Worm (Caenorhabditis elegans) whole organism, early embryonic: ENCODE measurements around the gene F21D5.6.
A peak's percentile ranks its signal among the peaks of the same experiment; 100 is the strongest.

ENCODE experiments used
- B0310.2 ChIP-seq: sonication (generic microtip); optimal IDR thresholded peaks from 2 replicates; lab custom pipeline; 2016; ENCODE audit warnings: mild to moderate bottlenecking, missing genetic modification characterization, missing compliant biosample characterization
- F13C5.2 ChIP-seq: sonication (generic microtip); optimal IDR thresholded peaks from 2 replicates; lab custom pipeline; 2017; ENCODE audit warnings: mild to moderate bottlenecking, missing genetic modification characterization, inconsistent platforms, missing compliant biosample characterization
- aly-1 ChIP-seq: sonication (generic microtip); optimal IDR thresholded peaks from 2 replicates; lab custom pipeline; 2016; ENCODE audit warnings: missing genetic modification characterization, missing compliant biosample characterization
- ama-1 ChIP-seq: fragments of 150-350 bp; optimal IDR thresholded peaks from 2 replicates; lab custom pipeline; 2014
- ceh-13 ChIP-seq: fragments of 200-800 bp; sonication (Bioruptor generic); optimal IDR thresholded peaks from 2 replicates; lab custom pipeline; 2018; ENCODE audit warnings: mild to moderate bottlenecking, missing genetic modification characterization, missing compliant biosample characterization
- ceh-36 ChIP-seq: sonication (generic microtip); optimal IDR thresholded peaks from 2 replicates; lab custom pipeline; 2016; ENCODE audit warnings: missing genetic modification characterization, inconsistent platforms, missing compliant biosample characterization
- ets-7 ChIP-seq: sonication (generic microtip); optimal IDR thresholded peaks from 2 replicates; lab custom pipeline; 2016; ENCODE audit warnings: missing genotype, missing genetic modification characterization, missing compliant biosample characterization
- flt-1 ChIP-seq: fragments of 200-800 bp; sonication (Bioruptor generic); IDR thresholded peaks from 2 replicates; pipeline ENCODE4 v1.3.6; 2022; ENCODE audit warnings: missing genetic modification characterization, missing compliant biosample characterization
- hmbx-1 ChIP-seq: sonication (generic microtip); optimal IDR thresholded peaks from 2 replicates; lab custom pipeline; 2016; ENCODE audit warnings: mild to moderate bottlenecking, missing genetic modification characterization, missing compliant biosample characterization
- hmg-4 ChIP-seq: fragments of 200-800 bp; sonication (Bioruptor generic); optimal IDR thresholded peaks from 2 replicates; lab custom pipeline; 2018; ENCODE audit warnings: mild to moderate bottlenecking, missing genetic modification characterization, missing compliant biosample characterization
- hnd-1 ChIP-seq: sonication (generic microtip); optimal IDR thresholded peaks from 2 replicates; lab custom pipeline; 2016; ENCODE audit warnings: missing genetic modification characterization, missing compliant biosample characterization
- pes-1 ChIP-seq: fragments of 200-800 bp; sonication (Bioruptor generic); IDR thresholded peaks from 2 replicates; pipeline ENCODE4 v1.3.6; 2022; ENCODE audit warnings: missing genetic modification reagents, missing genetic modification characterization, missing compliant biosample characterization
- scrt-1 ChIP-seq: fragments of 200-800 bp; sonication (Bioruptor generic); IDR thresholded peaks from 2 replicates; pipeline ENCODE4 v1.3.6; 2022; ENCODE audit warnings: missing genetic modification characterization, missing compliant biosample characterization
- sea-1 ChIP-seq: fragments of 200-800 bp; sonication (Bioruptor generic); conservative IDR thresholded peaks from 2 replicates; pipeline ENCODE4 v1.3.6; 2022; ENCODE audit warnings: missing genetic modification characterization, missing compliant biosample characterization
- tbx-11 ChIP-seq: fragments of 200-800 bp; sonication (Bioruptor generic); IDR thresholded peaks from 2 replicates; pipeline ENCODE4 v1.3.6; 2022; ENCODE audit warnings: missing genetic modification characterization, missing compliant biosample characterization
- tbx-37 ChIP-seq: fragments of 200-800 bp; sonication (Bioruptor generic); conservative IDR thresholded peaks from 2 replicates; pipeline ENCODE4 v1.3.6; 2022; ENCODE audit warnings: missing genetic modification reagents, missing genetic modification characterization, missing compliant biosample characterization
- tra-4 ChIP-seq: sonication (generic microtip); optimal IDR thresholded peaks from 2 replicates; lab custom pipeline; 2017; ENCODE audit warnings: missing genetic modification characterization, missing compliant biosample characterization

Gene F21D5.6

DNA sequence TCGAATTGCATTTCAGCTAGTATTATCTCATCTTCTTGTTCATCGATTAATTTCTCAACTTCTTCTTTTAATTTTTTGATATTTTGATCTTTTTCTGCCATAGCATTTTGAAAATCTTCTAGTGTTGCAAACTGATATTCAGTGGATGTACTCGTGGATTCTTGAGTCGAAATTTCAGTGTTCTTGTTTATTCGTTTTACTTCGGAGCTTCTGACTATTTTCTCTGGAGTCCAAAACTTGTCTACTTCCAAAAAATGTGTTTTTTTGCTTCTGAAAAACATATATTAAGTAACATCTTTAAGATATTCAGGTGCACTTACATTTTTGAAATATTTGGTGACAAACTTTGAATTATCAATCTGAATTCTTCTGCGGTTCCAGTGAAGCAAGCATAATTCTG, 28.4 kb upstream of the F21D5.6 start, which contains the start of gene F20C5.5:
TSS of gene F20C5.5 (minus strand) at position 101 of the 400 bp plus-strand sequence.
- TF ChIP-seq hmbx-1 (no peak), pes-1 (GFP tag; lab: Robert Waterston, UW) (no peak), tra-4 (tag; lab: Kevin White, UChicago) (no peak), ceh-36 (tag; lab: Kevin White, UChicago) (no peak), hmg-4 (GFP tag; lab: Kevin White, UChicago) (no peak), ceh-13 (GFP tag; lab: Kevin White, UChicago) (no peak), B0310.2 (no peak), aly-1 (tag; lab: Kevin White, UChicago) (no peak), sea-1 (no peak), hnd-1 (tag; lab: Kevin White, UChicago) (no peak), scrt-1 (GFP tag; lab: Robert Waterston, UW) (no peak), tbx-37 (no peak), F13C5.2 (tag; lab: Kevin White, UChicago) (no peak), ama-1 (lab: Kevin White, UChicago) (no peak)

DNA sequence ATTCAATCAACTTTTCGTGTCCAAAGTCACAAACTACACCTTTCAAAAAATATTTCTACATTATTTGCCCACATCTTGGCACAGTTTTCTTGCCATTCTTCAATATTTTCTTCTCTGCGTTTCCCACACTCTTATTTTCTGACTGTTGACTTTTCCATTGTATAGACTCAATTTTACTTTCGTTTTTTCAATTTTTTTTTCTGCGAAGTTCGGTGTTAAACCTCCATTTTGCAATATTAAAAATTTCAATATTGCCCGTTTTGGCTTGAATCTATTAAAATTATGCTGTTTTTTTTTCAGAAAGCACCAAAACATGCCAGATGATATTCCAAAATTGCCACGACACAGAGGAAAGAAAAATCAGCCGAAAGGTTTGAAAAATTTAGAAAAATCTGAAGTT, 23.4 kb upstream of the F21D5.6 start, which contains the start of gene cdc-50.B:
TSS of gene cdc-50.B (plus strand) at position 301 of the 400 bp plus-strand sequence.
- TF ChIP-seq tbx-11 (GFP tag; lab: Robert Waterston, UW) (no peak), ets-7 (no peak), scrt-1 (GFP tag; lab: Robert Waterston, UW) (no peak), aly-1 (tag; lab: Kevin White, UChicago) (no peak), ama-1 (lab: Kevin White, UChicago) (no peak), F13C5.2 (tag; lab: Kevin White, UChicago) (no peak), ceh-13 (GFP tag; lab: Kevin White, UChicago) (no peak), sea-1 (no peak), pes-1 (GFP tag; lab: Robert Waterston, UW) (no peak), hmbx-1 (no peak), B0310.2 (no peak), ceh-36 (tag; lab: Kevin White, UChicago) (no peak), flt-1 (GFP tag; lab: Robert Waterston, UW) (no peak)

DNA sequence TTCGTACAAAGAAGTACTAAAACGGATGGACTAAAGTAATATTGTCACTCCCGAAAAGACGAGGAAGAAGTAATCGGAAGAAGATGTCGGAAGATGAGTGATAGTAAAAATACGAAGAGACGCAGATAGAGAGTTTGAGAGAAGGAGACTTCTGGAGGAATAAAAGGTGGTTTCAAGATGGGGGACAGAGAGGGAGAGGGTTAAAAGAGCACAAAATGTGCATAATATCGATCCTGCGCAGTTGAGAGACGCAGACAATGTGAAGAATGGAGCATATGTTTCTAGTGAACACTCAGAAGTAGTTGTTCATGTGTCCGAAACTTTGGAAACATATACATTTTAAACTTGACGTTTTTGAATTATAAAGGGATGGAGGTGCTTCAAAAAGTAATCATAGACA, 21.3 kb upstream of the F21D5.6 start:
- TF ChIP-seq hnd-1 (tag; lab: Kevin White, UChicago) (no peak), ets-7 (no peak), B0310.2 (no peak), ama-1 (lab: Kevin White, UChicago) (no peak), sea-1 (no peak), F13C5.2 (tag; lab: Kevin White, UChicago) (peak; percentile 9), scrt-1 (GFP tag; lab: Robert Waterston, UW) (no peak), aly-1 (tag; lab: Kevin White, UChicago) (no peak)

DNA sequence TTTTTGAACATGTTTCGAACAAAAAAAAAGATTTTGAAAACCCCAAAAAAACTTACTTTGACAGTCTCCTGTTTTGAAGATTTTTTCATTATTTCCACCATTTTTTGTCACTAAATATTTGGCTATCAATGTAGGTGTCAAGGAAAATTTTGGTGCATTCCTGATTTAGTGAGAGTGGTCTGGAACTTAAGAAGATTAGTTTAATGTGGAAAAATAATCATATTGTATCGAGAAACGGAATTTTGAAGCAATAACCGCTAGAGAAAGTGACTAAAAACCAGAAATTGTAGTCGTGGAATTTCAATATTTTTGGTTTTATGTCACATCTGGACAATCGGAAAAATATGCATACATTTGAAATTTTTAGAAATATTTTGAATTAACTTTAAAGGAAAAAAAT, 20.7 kb upstream of the F21D5.6 start, which contains the start of the genes F20C5.11 and klp-11:
TSS of gene F20C5.11 (minus strand) at position 101 of the 400 bp plus-strand sequence.
TSS of gene klp-11 (minus strand) at position 171 of the 400 bp plus-strand sequence.
- no peak for TF ChIP-seq flt-1 (GFP tag; lab: Robert Waterston, UW)
- no peak for TF ChIP-seq ceh-13 (GFP tag; lab: Kevin White, UChicago)
- TF ChIP-seq hmbx-1, result no peak
- no peak for TF ChIP-seq tbx-11 (GFP tag; lab: Robert Waterston, UW)
- TF ChIP-seq scrt-1 (GFP tag; lab: Robert Waterston, UW), result no peak
- TF ChIP-seq ceh-36 (tag; lab: Kevin White, UChicago), result no peak
- TF ChIP-seq hnd-1 (tag; lab: Kevin White, UChicago), result no peak
- no peak for TF ChIP-seq ets-7
- TF ChIP-seq ama-1 (lab: Kevin White, UChicago), result no peak
- no peak for TF ChIP-seq pes-1 (GFP tag; lab: Robert Waterston, UW)
- TF ChIP-seq aly-1 (tag; lab: Kevin White, UChicago), result no peak
- no peak for TF ChIP-seq F13C5.2 (tag; lab: Kevin White, UChicago)
- TF ChIP-seq sea-1, result no peak
- TF ChIP-seq B0310.2, result no peak
- TF ChIP-seq hmg-4 (GFP tag; lab: Kevin White, UChicago), result no peak

DNA sequence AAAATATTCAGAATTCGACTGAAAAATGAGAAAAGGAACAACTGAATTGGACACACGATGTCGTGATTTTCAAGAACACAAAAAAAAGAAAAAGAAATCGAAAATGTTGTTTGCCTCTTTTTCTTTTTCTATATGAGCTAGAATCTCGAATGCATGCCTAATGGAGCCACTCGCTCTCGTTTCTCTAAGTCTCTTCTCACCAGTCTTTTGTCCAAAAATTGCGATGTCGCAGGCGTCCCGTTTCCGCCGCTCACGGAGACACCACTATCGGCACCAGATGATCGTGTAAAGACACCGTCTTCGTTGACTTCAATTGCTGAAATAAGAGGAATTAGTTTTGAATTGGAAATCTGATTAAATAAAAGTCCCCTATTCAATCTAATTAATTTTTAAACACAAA, 17.4 kb upstream of the F21D5.6 start:
- TF ChIP-seq pes-1 (GFP tag; lab: Robert Waterston, UW) (no peak), tbx-37 (no peak), F13C5.2 (tag; lab: Kevin White, UChicago) (no peak)

DNA sequence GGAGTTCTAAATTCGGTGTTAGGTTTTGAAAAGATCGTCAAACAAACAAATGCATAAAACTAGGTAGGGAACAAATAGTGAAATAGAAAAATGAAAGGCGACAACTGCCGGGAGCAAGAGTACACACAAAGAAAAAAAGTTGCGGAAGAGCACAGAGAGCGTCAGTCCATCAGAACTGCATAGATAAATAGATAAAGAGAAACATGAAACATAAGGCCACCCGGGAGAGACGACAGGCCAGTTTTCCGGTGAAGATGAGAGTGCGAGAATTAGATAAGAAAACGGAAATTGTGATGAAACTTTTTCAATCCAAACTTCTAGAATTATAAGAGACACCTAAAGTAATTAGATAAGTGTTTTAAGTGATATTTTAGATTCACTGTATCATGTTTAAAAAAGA, 16.5 kb upstream of the F21D5.6 start:
- TF ChIP-seq tra-4 (tag; lab: Kevin White, UChicago), result no peak
- TF ChIP-seq hnd-1 (tag; lab: Kevin White, UChicago), result no peak
- no peak for TF ChIP-seq hmbx-1
- no peak for TF ChIP-seq ceh-36 (tag; lab: Kevin White, UChicago)
- TF ChIP-seq B0310.2, result no peak
- no peak for TF ChIP-seq scrt-1 (GFP tag; lab: Robert Waterston, UW)
- no peak for TF ChIP-seq F13C5.2 (tag; lab: Kevin White, UChicago)
- TF ChIP-seq ets-7, result no peak
- TF ChIP-seq flt-1 (GFP tag; lab: Robert Waterston, UW), result no peak
- TF ChIP-seq tbx-11 (GFP tag; lab: Robert Waterston, UW), result no peak

DNA sequence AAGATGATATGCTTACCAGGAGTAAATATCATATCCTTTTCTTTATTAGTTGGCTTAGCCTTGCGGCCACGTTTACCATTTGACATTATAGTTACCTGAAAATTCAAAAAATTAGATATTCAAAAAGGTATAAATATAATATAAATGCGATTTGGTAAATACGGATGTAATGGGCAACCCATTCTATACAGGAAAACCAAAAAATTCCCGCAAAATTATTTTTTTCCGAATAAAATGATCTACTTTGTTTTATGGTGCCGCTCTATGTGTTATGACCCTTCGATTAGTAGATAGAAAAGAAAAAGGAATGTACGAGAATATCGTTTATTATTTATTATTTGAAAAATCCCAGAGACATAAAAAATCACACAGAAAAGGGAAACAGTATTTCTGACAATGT, 13.5 kb upstream of the F21D5.6 start, which contains the start of gene elli-1:
TSS of gene elli-1 (minus strand) at position 101 of the 400 bp plus-strand sequence.
- no peak for TF ChIP-seq hmbx-1
- TF ChIP-seq hnd-1 (tag; lab: Kevin White, UChicago), result no peak
- TF ChIP-seq tbx-37, result no peak

DNA sequence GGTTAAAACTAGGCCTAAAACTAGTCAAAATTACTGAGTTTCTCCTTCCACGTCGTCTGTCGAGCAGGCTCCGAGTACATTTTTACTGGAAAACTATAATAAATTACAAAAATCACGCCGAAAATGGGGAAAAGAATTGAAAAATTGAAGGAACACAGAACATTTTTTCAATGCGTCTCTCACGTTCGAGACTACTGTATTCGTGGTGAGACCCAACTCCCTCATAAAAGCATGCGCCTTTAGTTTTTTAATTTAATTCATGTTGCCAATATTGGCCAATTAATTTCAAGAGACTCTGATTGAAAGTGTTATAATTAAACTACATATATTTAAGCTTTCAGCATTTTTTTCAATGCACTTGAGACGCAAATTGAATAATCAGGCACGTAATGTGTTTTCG, 13.0 kb upstream of the F21D5.6 start:
- no peak for TF ChIP-seq ceh-13 (GFP tag; lab: Kevin White, UChicago)
- no peak for TF ChIP-seq aly-1 (tag; lab: Kevin White, UChicago)
- no peak for TF ChIP-seq ets-7
- no peak for TF ChIP-seq F13C5.2 (tag; lab: Kevin White, UChicago)
